Fruit fly (Drosophila melanogaster): ENCODE data around the gene CG6013.
A peak's percentile ranks its signal among the peaks of the same experiment; 100 is the strongest.

CG6013 gene

DNA sequence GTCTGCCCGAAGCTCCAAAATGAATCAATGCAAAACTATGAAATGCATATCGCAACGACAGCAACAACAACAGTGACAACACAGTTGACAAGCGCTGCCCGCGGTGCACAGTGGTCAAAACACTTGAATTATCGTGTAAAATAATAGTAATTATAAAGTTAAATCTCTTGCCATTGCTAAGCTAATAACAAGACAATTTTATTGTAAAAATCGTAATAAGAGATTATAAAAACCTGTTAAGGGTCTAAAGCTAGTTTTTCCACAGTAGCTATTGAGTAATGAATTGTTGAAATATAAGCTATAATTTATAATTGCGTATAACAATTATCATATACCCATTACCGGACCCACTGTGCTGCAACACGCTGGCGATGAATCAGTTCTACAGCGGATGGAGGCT, 41.7 kb downstream of the CG6013 start (continued):
- peak; percentile 62 for TF ChIP-seq CG14710 (tag; optimal IDR thresholded peaks at IDR 0.05)
- no peak for TF ChIP-seq CG7786 (GFP tag; optimal IDR thresholded peaks at IDR 0.05)
- TF ChIP-seq CG8290 (GFP tag; optimal IDR thresholded peaks at IDR 0.05), result no peak
- TF ChIP-seq CG8290 (tag; optimal IDR thresholded peaks at IDR 0.05), result no peak
- TF ChIP-seq Ptx1 (GFP tag; IDR thresholded peaks at IDR 0.05), result peak; percentile 74
- no peak for TF ChIP-seq GATAe (GFP tag; conservative IDR thresholded peaks at IDR 0.05)
- TF ChIP-seq Ada2b (GFP tag; IDR thresholded peaks at IDR 0.05), result no peak
- TF ChIP-seq CkIIα-i1 (GFP tag; IDR thresholded peaks at IDR 0.05), result no peak
- TF ChIP-seq Hand (GFP tag; optimal IDR thresholded peaks at IDR 0.05), result no peak
- no peak for TF ChIP-seq CG8944 (GFP tag; optimal IDR thresholded peaks at IDR 0.05)
- no peak for TF ChIP-seq sc (optimal IDR thresholded peaks at IDR 0.05)
- peak; percentile 33 for TF ChIP-seq sc (GFP tag; optimal IDR thresholded peaks at IDR 0.05)
- TF ChIP-seq E2f2 (GFP tag; IDR thresholded peaks at IDR 0.05), result peak; percentile 23; the same call in 1 of the 2 replicates
- TF ChIP-seq CG31365 (tag; optimal IDR thresholded peaks at IDR 0.05), result no peak
- TF ChIP-seq Hmx (GFP tag; optimal IDR thresholded peaks at IDR 0.05), result no peak
- TF ChIP-seq sim (GFP tag; IDR thresholded peaks at IDR 0.05), result no peak
- no peak for TF ChIP-seq jumu (GFP tag; optimal IDR thresholded peaks at IDR 0.05)
- TF ChIP-seq al (GFP tag; IDR thresholded peaks at IDR 0.05), result no peak
- TF ChIP-seq ind (GFP tag; optimal IDR thresholded peaks at IDR 0.05), result no peak
- peak; percentile 11 for TF ChIP-seq Hr3 (GFP tag; optimal IDR thresholded peaks at IDR 0.05)
- peak; percentile 39 for TF ChIP-seq CG17385 (GFP tag; optimal IDR thresholded peaks at IDR 0.05)
- peak; percentile 11 for TF ChIP-seq CG12299 (tag; optimal IDR thresholded peaks at IDR 0.05)
- TF ChIP-seq CG6683 (GFP tag; optimal IDR thresholded peaks at IDR 0.05), result no peak
- peak; percentile 35 for TF ChIP-seq CG4820 (GFP tag; optimal IDR thresholded peaks at IDR 0.05)
- no peak for TF ChIP-seq esg (GFP tag; conservative IDR thresholded peaks at IDR 0.05)
- peak; percentile 61 for TF ChIP-seq gsb-n (tag; optimal IDR thresholded peaks at IDR 0.05)
- peak; percentile 19 for TF ChIP-seq oc (tag; optimal IDR thresholded peaks at IDR 0.05)
- peak; percentile 7 for TF ChIP-seq CG16815 (GFP tag; optimal IDR thresholded peaks at IDR 0.05)
- TF ChIP-seq Nf-YC (tag; optimal IDR thresholded peaks at IDR 0.05), result no peak
- TF ChIP-seq danr (GFP tag; IDR thresholded peaks at IDR 0.05), result 0 out of 2 replicates have a peak, but pooled peaks have one; percentile 12
- no peak for TF ChIP-seq gt (GFP tag; IDR thresholded peaks at IDR 0.05)
- TF ChIP-seq CG16779 (GFP tag; IDR thresholded peaks at IDR 0.05), result no peak
- TF ChIP-seq CG6175 (GFP tag; IDR thresholded peaks at IDR 0.05), result no peak
- TF ChIP-seq Atf-2 (GFP tag; optimal IDR thresholded peaks at IDR 0.05), result no peak
- no peak for TF ChIP-seq CG10147 (GFP tag; optimal IDR thresholded peaks at IDR 0.05)
- TF ChIP-seq fd64A (GFP tag; optimal IDR thresholded peaks at IDR 0.05), result peak; percentile 30
- TF ChIP-seq Max (GFP tag; optimal IDR thresholded peaks at IDR 0.05), result peak; percentile 38
- peak; percentile 66 for TF ChIP-seq croc (GFP tag; conservative IDR thresholded peaks at IDR 0.05)
- TF ChIP-seq Ssrp (tag; optimal IDR thresholded peaks at IDR 0.05), result peak; percentile 66
- no peak for TF ChIP-seq Dip3 (GFP tag; optimal IDR thresholded peaks at IDR 0.05)
- TF ChIP-seq CG10321 (GFP tag; IDR thresholded peaks at IDR 0.05), result no peak
- TF ChIP-seq Hr78 (GFP tag; optimal IDR thresholded peaks at IDR 0.05), result peak in 1 of 2 experiments; percentile 33
- no peak for TF ChIP-seq Elba2 (GFP tag; optimal IDR thresholded peaks at IDR 0.05)
- TF ChIP-seq onecut (GFP tag; IDR thresholded peaks at IDR 0.05), result no peak
- no peak for TF ChIP-seq run (tag; optimal IDR thresholded peaks at IDR 0.05)
- peak; percentile 22 for TF ChIP-seq twi (tag; optimal IDR thresholded peaks at IDR 0.05)
- no peak for TF ChIP-seq disco-r (GFP tag; optimal IDR thresholded peaks at IDR 0.05)
- TF ChIP-seq CG11560 (tag; IDR thresholded peaks at IDR 0.05), result no peak
- TF ChIP-seq CG4730 (GFP tag; IDR thresholded peaks at IDR 0.05), result no peak
- peak; percentile 44 for TF ChIP-seq CG30431 (GFP tag; optimal IDR thresholded peaks at IDR 0.05)
- TF ChIP-seq NC2α (GFP tag; optimal IDR thresholded peaks at IDR 0.05), result no peak
- TF ChIP-seq CG33213 (GFP tag; optimal IDR thresholded peaks at IDR 0.05), result no peak
- TF ChIP-seq CG7963 (GFP tag; IDR thresholded peaks at IDR 0.05; ENCODE audit: partially characterized antibody), result no peak

All from whole organism, embryonic.